Worm (Caenorhabditis elegans) whole organism, midembryonic: ENCODE measurements around the gene F20B6.9.
"Not testable (repeated sequence)": the region's sequence is repeated elsewhere in the genome, so short reads cannot be mapped to it uniquely, and the experiment has no call there.

ENCODE experiments used
- T22C8.4 ChIP-seq: fragments of 200-800 bp; sonication (Bioruptor generic); IDR thresholded peaks from 2 replicates; pipeline ENCODE4 v1.3.6; 2022; ENCODE audit warnings: missing genetic modification characterization, missing compliant biosample characterization
- cog-1 ChIP-seq: sonication (generic microtip); optimal IDR thresholded peaks from 2 replicates; lab custom pipeline; 2016; ENCODE audit warnings: missing genetic modification characterization, missing compliant biosample characterization
- flt-1 ChIP-seq: fragments of 200-800 bp; sonication (Bioruptor generic); IDR thresholded peaks from 2 replicates; pipeline ENCODE4 v1.3.6; 2022; ENCODE audit warnings: missing genetic modification characterization, missing compliant biosample characterization
- klf-2 ChIP-seq: fragments of 200-800 bp; sonication (Bioruptor generic); conservative IDR thresholded peaks from 2 replicates; pipeline ENCODE4 v1.3.6; 2022; ENCODE audit warnings: missing genetic modification reagents, missing genetic modification characterization, missing compliant biosample characterization
- med-1 ChIP-seq: sonication (generic microtip); optimal IDR thresholded peaks from 2 replicates; lab custom pipeline; 2017; ENCODE audit warnings: missing genetic modification characterization, mild to moderate bottlenecking, missing compliant biosample characterization, antibody characterized with exemption, missing genetic modification reagents; ENCODE audit not compliant: insufficient read depth
- ref-1 ChIP-seq: fragments of 200-800 bp; sonication (Bioruptor generic); conservative IDR thresholded peaks from 2 replicates; pipeline ENCODE4 v1.3.6; 2022; ENCODE audit warnings: missing genetic modification reagents, missing genetic modification characterization, missing compliant biosample characterization
- tab-1 ChIP-seq: fragments of 200-800 bp; sonication (Bioruptor generic); IDR thresholded peaks from 2 replicates; pipeline ENCODE4 v1.3.6; 2022; ENCODE audit warnings: missing genetic modification characterization, missing compliant biosample characterization
- ztf-23 ChIP-seq: fragments of 200-800 bp; sonication (Bioruptor generic); IDR thresholded peaks from 2 replicates; pipeline ENCODE4 v1.3.6; 2022; ENCODE audit warnings: missing genetic modification reagents, missing genetic modification characterization, missing compliant biosample characterization
- ztf-29 ChIP-seq: fragments of 200-800 bp; sonication (Bioruptor generic); IDR thresholded peaks from 2 replicates; pipeline ENCODE4 v1.3.6; 2022; ENCODE audit warnings: missing genetic modification reagents, missing genetic modification characterization, missing compliant biosample characterization

F20B6.9 gene

ce11 chrX:4207385-4207784 is at the start of gene F20B6.9:
F20B6.9 (minus strand) TSS chrX:4207485.
- TF ChIP-seq tab-1; ztf-29 (GFP tag; lab: Robert Waterston, UW); flt-1 (GFP tag; lab: Robert Waterston, UW): not testable (repeated sequence)

DNA sequence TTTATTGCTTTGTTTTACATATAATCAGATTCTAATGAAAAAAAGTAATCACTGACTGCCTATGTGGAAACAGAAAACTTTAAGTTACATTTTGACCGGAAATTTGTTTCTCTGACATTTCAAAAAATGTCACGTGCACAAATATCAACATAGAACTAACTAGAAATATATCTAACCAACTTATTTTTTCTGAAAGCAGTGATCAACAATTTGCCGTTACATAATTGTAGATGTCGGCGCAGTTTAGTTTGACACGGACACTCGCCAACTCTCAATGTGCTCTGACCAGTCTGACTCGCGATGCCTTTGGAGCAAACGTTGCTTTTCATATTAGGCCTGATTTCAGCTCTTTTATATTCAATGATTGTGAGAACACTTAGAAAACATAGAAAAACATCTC is 49.5 kb upstream of the F20B6.9 start, which contains the start of gene srv-6:
Gene srv-6 (plus strand): TSS at position 301 of the 400 bp plus-strand sequence.
- no peak for TF ChIP-seq cog-1
- TF ChIP-seq klf-2: no peak
- no peak for TF ChIP-seq ref-1
- no peak for TF ChIP-seq med-1
- no peak for TF ChIP-seq ztf-29 (GFP tag; lab: Robert Waterston, UW)
- TF ChIP-seq tab-1: no peak
- TF ChIP-seq T22C8.4 (GFP tag; lab: Robert Waterston, UW): no peak
- no peak for TF ChIP-seq ztf-23 (GFP tag; lab: Robert Waterston, UW)
- no peak for TF ChIP-seq flt-1 (GFP tag; lab: Robert Waterston, UW)

ce11 chrX:4255366-4255765 is 48.1 kb upstream of the F20B6.9 start:
- TF ChIP-seq ref-1: no peak
- no peak for TF ChIP-seq tab-1
- TF ChIP-seq ztf-23 (GFP tag; lab: Robert Waterston, UW): no peak
- TF ChIP-seq cog-1: no peak
- no peak for TF ChIP-seq med-1
- no peak for TF ChIP-seq klf-2
- no peak for TF ChIP-seq flt-1 (GFP tag; lab: Robert Waterston, UW)
- no peak for TF ChIP-seq ztf-29 (GFP tag; lab: Robert Waterston, UW)
- TF ChIP-seq T22C8.4 (GFP tag; lab: Robert Waterston, UW): no peak

DNA sequence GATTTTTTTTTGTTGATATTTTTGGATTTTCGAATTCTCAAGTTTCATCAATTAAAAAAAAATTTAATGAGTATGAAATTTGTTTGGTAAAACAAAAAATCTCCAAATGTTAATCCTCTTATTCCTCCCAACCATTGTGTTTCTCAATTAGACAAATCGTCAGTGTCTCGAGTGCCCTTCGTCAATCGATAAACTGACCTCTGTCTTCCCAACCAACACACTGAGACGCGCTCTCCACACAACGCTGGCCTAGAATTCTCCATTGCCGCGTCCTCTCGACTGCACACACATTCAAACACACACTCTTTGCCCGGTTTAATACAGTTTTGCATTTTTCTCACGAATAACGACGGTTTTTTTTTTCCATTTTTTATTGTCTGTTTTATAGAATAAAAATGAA is 47.5 kb upstream of the F20B6.9 start, which contains the start of gene taf-11.1:
Gene taf-11.1 (plus strand): TSS at position 389 of the 400 bp plus-strand sequence.
- TF ChIP-seq ref-1: no peak
- peak; percentile 69; the same call in 1 of the 2 replicates for TF ChIP-seq T22C8.4 (GFP tag; lab: Robert Waterston, UW)
- TF ChIP-seq ztf-23 (GFP tag; lab: Robert Waterston, UW): no peak

- no peak for TF ChIP-seq ztf-23 (GFP tag; lab: Robert Waterston, UW)
- TF ChIP-seq klf-2: no peak
- TF ChIP-seq flt-1 (GFP tag; lab: Robert Waterston, UW): no peak
- TF ChIP-seq T22C8.4 (GFP tag; lab: Robert Waterston, UW): no peak
- TF ChIP-seq tab-1: no peak
- TF ChIP-seq cog-1: no peak
- no peak for TF ChIP-seq ref-1
- no peak for TF ChIP-seq ztf-29 (GFP tag; lab: Robert Waterston, UW)
- no peak for TF ChIP-seq med-1
Measured at ce11 chrX:4252047-4252446, 44.8 kb upstream of the F20B6.9 start, which contains the start of gene srv-5. srv-5 (plus strand) TSS chrX:4252347.

ce11 chrX:4248949-4249348 is 41.7 kb upstream of the F20B6.9 start, which contains the start of gene hlh-13:
hlh-13 (plus strand) TSS chrX:4249249.
- TF ChIP-seq flt-1 (GFP tag; lab: Robert Waterston, UW): no peak
- no peak for TF ChIP-seq med-1
- TF ChIP-seq tab-1: no peak
- no peak for TF ChIP-seq klf-2
- TF ChIP-seq T22C8.4 (GFP tag; lab: Robert Waterston, UW): no peak
- no peak for TF ChIP-seq cog-1
- no peak for TF ChIP-seq ztf-23 (GFP tag; lab: Robert Waterston, UW)

- TF ChIP-seq ref-1 (no peak), T22C8.4 (GFP tag; lab: Robert Waterston, UW) (no peak), klf-2 (no peak), cog-1 (no peak), ztf-23 (GFP tag; lab: Robert Waterston, UW) (no peak), ztf-29 (GFP tag; lab: Robert Waterston, UW) (no peak), flt-1 (GFP tag; lab: Robert Waterston, UW) (no peak), tab-1 (no peak), med-1 (no peak)
Measured at ce11 chrX:4248417-4248816, 41.1 kb upstream of the F20B6.9 start.

- no peak for TF ChIP-seq cog-1
- TF ChIP-seq klf-2: no peak
- TF ChIP-seq ref-1: no peak
- no peak for TF ChIP-seq T22C8.4 (GFP tag; lab: Robert Waterston, UW)
- no peak for TF ChIP-seq ztf-23 (GFP tag; lab: Robert Waterston, UW)
- TF ChIP-seq tab-1: no peak
- TF ChIP-seq med-1: no peak
- no peak for TF ChIP-seq ztf-29 (GFP tag; lab: Robert Waterston, UW)
- no peak for TF ChIP-seq flt-1 (GFP tag; lab: Robert Waterston, UW)
Measured at ce11 chrX:4246867-4247591, 39.7 kb upstream of the F20B6.9 start, which contains the start of gene F48D6.4. F48D6.4 (minus strand) TSS chrX:4247212.

DNA sequence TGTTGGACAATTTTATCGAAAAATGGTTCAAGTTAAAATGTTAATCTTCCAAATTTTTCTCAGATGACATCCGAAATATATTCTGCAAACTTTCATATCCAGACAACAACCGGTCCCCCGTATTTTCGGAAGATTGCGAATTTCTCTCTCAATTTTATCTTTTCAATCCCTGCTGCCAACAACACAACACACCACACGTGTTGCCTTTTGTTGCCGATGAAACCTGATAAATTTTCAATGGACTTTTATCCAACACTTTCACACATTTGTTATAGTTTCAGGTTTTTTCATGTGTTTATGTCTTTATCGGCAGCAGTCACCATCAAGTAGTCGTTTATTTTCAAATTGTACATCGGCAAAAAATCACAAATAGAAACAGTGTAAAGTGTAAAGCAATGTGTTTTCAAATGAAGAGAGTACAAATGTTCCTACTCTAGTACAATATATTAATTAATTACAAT is 39.0 kb upstream of the F20B6.9 start:
- TF ChIP-seq med-1 (no peak), klf-2 (no peak), ztf-23 (GFP tag; lab: Robert Waterston, UW) (0 out of 2 replicates have a peak, but pooled peaks have one; percentile 24)

DNA sequence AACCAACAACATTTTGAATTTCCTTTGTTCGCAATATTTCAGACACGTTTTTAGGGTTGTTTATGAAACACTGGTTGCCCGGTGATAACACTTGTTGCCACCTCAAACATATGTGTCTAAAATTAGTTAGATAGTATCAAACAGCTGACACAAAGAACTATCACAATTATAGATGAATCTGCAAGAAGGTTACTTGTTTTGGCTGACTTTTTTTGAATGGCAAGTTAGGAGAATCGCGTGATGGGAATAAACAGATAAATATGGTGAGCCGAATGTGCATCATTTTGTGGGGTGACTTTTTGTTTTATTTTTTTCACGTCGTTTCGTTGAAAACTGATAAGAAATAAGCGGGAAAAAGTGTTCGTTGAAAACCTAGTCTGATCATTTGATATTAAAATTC is 37.8 kb upstream of the F20B6.9 start:
- TF ChIP-seq klf-2 (no peak), flt-1 (GFP tag; lab: Robert Waterston, UW) (no peak), tab-1 (no peak), cog-1 (no peak), ztf-29 (GFP tag; lab: Robert Waterston, UW) (no peak), ztf-23 (GFP tag; lab: Robert Waterston, UW) (no peak), ref-1 (no peak), med-1 (no peak), T22C8.4 (GFP tag; lab: Robert Waterston, UW) (no peak)
